Worm (Caenorhabditis elegans) whole organism, young adult: ENCODE results near the gene bath-47.

Source experiments
- F22D6.2 ChIP-seq: sonication (generic microtip); optimal IDR thresholded peaks from 2 replicates; lab custom pipeline; 2016; ENCODE audit warnings: mild to moderate bottlenecking, missing genetic modification characterization, missing compliant biosample characterization
- ekl-4 ChIP-seq: fragments of 200-800 bp; sonication (Bioruptor generic); IDR thresholded peaks from 2 replicates; pipeline ENCODE4 v1.3.6; 2022; ENCODE audit warnings: missing genetic modification reagents, missing genetic modification characterization, missing compliant biosample characterization
- ets-4 ChIP-seq: fragments of 200-800 bp; sonication (Bioruptor generic); optimal IDR thresholded peaks from 2 replicates; lab custom pipeline; 2018; ENCODE audit warnings: mild to moderate bottlenecking, missing genetic modification characterization, missing compliant biosample characterization
- let-607 ChIP-seq, 2 experiments: fragments of 200-800 bp in 1 of 2; sonication (Bioruptor generic) in 1 of 2; sonication (generic microtip) in 1 of 2; optimal IDR thresholded peaks; 2 replicates each; lab custom pipeline; 2016 to 2018; ENCODE audit warnings: mild to moderate bottlenecking in 2 of 2, missing compliant biosample characterization in 2 of 2, missing genetic modification characterization in 2 of 2, moderate library complexity in 2 of 2, missing genotype in 1 of 2
- mcd-1 ChIP-seq: fragments of 200-800 bp; sonication (Bioruptor generic); IDR thresholded peaks from 2 replicates; pipeline ENCODE4 v1.3.6; 2022; ENCODE audit warnings: missing genetic modification reagents, missing genetic modification characterization, missing compliant biosample characterization
- nfya-1 ChIP-seq: sonication (generic microtip); optimal IDR thresholded peaks from 2 replicates; lab custom pipeline; 2017; ENCODE audit warnings: antibody characterized with exemption, missing compliant biosample characterization, missing genetic modification characterization, borderline replicate concordance; ENCODE audit not compliant: insufficient read depth
- repo-1 ChIP-seq: sonication (generic microtip); optimal IDR thresholded peaks from 2 replicates; lab custom pipeline; 2017; ENCODE audit warnings: mild to moderate bottlenecking, missing genetic modification characterization, missing compliant biosample characterization
- snpc-3.4 ChIP-seq: sonication (generic microtip); optimal IDR thresholded peaks from 2 replicates; lab custom pipeline; 2017; ENCODE audit warnings: missing genetic modification characterization, mild to moderate bottlenecking, missing compliant biosample characterization, antibody characterized with exemption, moderate library complexity, missing genotype, missing genetic modification reagents
- unc-62 ChIP-seq: fragments of 150-350 bp; optimal IDR thresholded peaks from 2 replicates; lab custom pipeline; 2014; ENCODE audit warnings: missing biosample characterization, missing genetic modification reagents, missing genetic modification characterization
- ztf-28 ChIP-seq: fragments of 200-800 bp; sonication (Bioruptor generic); IDR thresholded peaks from 2 replicates; pipeline ENCODE4 v1.3.6; 2022; ENCODE audit warnings: missing genetic modification reagents, missing genetic modification characterization, missing compliant biosample characterization
- ztf-6 ChIP-seq: fragments of 200-800 bp; sonication (Bioruptor generic); IDR thresholded peaks from 2 replicates; pipeline ENCODE4 v1.3.6; 2022; ENCODE audit warnings: missing genetic modification reagents, missing genetic modification characterization, missing compliant biosample characterization

DNA sequence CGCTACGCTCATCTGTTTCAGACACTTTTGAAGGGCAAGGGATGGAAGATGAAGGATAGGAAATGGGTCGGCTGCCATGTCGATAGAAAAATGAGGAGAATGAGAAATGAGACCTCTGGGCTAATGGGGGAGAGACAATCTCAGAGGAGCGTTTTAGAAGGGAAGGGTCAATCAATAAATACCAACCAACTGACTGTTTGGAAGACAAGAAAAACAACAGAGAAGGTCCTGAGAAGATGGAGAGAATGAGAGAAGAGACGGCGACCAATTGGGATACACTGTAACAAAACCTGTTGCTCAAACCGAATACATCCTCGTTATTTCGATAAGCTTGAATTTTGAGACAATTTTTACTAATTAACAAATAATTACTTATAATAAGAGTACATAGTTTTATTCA lies 51.8 kb downstream of the bath-47 start, which contains the start of gene fbxb-15:
- TF ChIP-seq ztf-28 (GFP tag; lab: Robert Waterston, UW) (no peak), ekl-4 (no peak), nfya-1 (no peak), mcd-1 (GFP tag; lab: Robert Waterston, UW) (no peak), let-607 (tag; optimal IDR thresholded peaks at IDR 0.05; lab: Kevin White, UChicago) (no peak), ets-4 (GFP tag; lab: Kevin White, UChicago) (no peak), unc-62 (GFP tag; lab: Kevin White, UChicago) (no peak), F22D6.2 (tag; lab: Kevin White, UChicago) (no peak), ztf-6 (GFP tag; lab: Robert Waterston, UW) (no peak), repo-1 (tag; lab: Kevin White, UChicago) (no peak), snpc-3.4 (tag; lab: Kevin White, UChicago) (no peak)
